Fruit fly (Drosophila melanogaster): ENCODE measurements around the gene CG6650.
A peak's percentile ranks its signal among the peaks of the same experiment; 100 is the strongest.

Gene CG6650

DNA sequence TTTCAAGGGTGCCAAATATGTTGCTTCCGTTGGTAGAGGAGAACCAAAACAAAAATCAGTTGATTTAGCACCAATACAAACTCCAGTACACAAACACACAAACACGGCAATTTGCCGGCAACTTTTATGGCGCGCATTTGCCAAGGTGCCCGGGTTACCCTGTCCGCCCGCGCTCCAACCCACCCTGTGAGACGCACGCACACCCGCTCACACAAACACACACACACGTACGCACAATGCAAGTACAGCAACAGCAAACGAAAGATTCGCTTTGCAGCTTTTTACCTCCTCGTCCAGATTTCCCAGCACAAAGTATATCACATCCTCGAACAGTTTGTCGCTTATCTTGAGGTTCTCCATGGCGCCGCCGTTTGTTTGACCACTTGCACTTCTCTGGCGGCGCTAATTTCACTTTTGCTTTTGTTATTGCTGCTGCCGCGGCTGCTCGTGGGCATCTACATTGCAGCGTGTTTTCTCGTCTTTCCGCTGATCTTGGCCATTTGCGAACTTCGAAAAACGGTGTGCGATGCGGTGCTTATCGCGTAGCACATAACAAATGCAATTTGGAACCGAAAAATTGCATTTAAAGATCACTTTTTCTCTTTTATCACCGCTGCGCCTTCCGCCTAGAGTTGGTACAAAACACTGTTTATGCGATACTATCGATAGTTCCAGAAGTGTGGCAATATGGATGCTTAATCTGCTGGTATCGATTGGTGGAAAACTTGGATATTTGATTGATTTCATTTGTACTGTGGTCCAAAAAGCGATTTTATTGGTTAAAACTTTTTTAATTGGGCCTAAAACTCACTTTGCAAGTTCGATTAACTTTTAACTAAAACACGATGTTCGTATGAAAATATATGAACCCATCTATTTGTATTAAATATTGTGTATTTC is 2.5 kb upstream of the CG6650 start, which contains the start of gene Ptip (continued):
- TF ChIP-seq Med (GFP tag) (peak; percentile 92), lbe (GFP tag; optimal IDR thresholded peaks at IDR 0.05) (no peak), CG13624 (GFP tag; optimal IDR thresholded peaks at IDR 0.05) (peak; percentile 40), CG17186 (GFP tag; optimal IDR thresholded peaks at IDR 0.05) (peak; percentile 26), CG11398 (GFP tag; optimal IDR thresholded peaks at IDR 0.05) (peak; percentile 69), CG8388 (GFP tag; optimal IDR thresholded peaks at IDR 0.05) (no peak), scrt (GFP tag; optimal IDR thresholded peaks at IDR 0.05) (peak; percentile 41), tgo (GFP tag; IDR thresholded peaks at IDR 0.05) (no peak), jigr1 (GFP tag; IDR thresholded peaks at IDR 0.05) (no peak), Lpt (GFP tag; optimal IDR thresholded peaks at IDR 0.05) (no peak), bab2 (GFP tag; optimal IDR thresholded peaks at IDR 0.05) (no peak), CG4854 (GFP tag; optimal IDR thresholded peaks at IDR 0.05) (no peak), Oli (tag; optimal IDR thresholded peaks at IDR 0.05) (no peak), Asciz (GFP tag; optimal IDR thresholded peaks at IDR 0.05) (no peak), ac (GFP tag; optimal IDR thresholded peaks at IDR 0.05) (no peak), CG17568 (GFP tag; optimal IDR thresholded peaks at IDR 0.05) (no peak), CG18011 (GFP tag; optimal IDR thresholded peaks at IDR 0.05) (no peak), vnd (GFP tag; IDR thresholded peaks at IDR 0.05; ENCODE audit: partially characterized antibody) (peak; percentile 96), Dp (GFP tag; optimal IDR thresholded peaks at IDR 0.05) (peak; percentile 83), CG7372 (GFP tag; IDR thresholded peaks at IDR 0.05) (no peak), rib (GFP tag; IDR thresholded peaks at IDR 0.05) (peak; percentile 53), psq (GFP tag; optimal IDR thresholded peaks at IDR 0.05) (no peak), Atf6 (GFP tag; IDR thresholded peaks at IDR 0.05) (no peak), tx (GFP tag; optimal IDR thresholded peaks at IDR 0.05) (no peak), shn (GFP tag; optimal IDR thresholded peaks at IDR 0.05) (peak; percentile 16), CG3281 (GFP tag; optimal IDR thresholded peaks at IDR 0.05) (no peak), Dll (GFP tag; IDR thresholded peaks at IDR 0.05; ENCODE audit: partially characterized antibody) (peak; percentile 91), Myb (GFP tag; optimal IDR thresholded peaks at IDR 0.05) (peak; percentile 58), CG8944 (GFP tag; optimal IDR thresholded peaks at IDR 0.05) (no peak), CG3847 (GFP tag; IDR thresholded peaks at IDR 0.05) (0 out of 2 replicates have a peak, but pooled peaks have one; percentile 26), gsb (GFP tag; IDR thresholded peaks at IDR 0.05) (no peak), NFAT (GFP tag; IDR thresholded peaks at IDR 0.05) (peak; percentile 66), fd102C (GFP tag; optimal IDR thresholded peaks at IDR 0.05) (no peak), hkb (optimal IDR thresholded peaks at IDR 0.05) (no peak), hkb (GFP tag; IDR thresholded peaks at IDR 0.05) (peak; percentile 67), grn (GFP tag; optimal IDR thresholded peaks at IDR 0.05) (no peak), dati (GFP tag; IDR thresholded peaks at IDR 0.05) (no peak), Hmr (GFP tag; optimal IDR thresholded peaks at IDR 0.05) (peak; percentile 54), dpn (GFP tag; optimal IDR thresholded peaks at IDR 0.05) (peak; percentile 12 to 16), en (GFP tag; optimal IDR thresholded peaks at IDR 0.05) (no peak), NC2β (GFP tag; optimal IDR thresholded peaks at IDR 0.05) (no peak), MTF-1 (GFP tag; optimal IDR thresholded peaks at IDR 0.05; ENCODE audit: borderline replicate concordance) (peak; percentile 79), Trl (optimal IDR thresholded peaks at IDR 0.05) (no peak), Trl (GFP tag; optimal IDR thresholded peaks at IDR 0.05) (no peak), CG2199 (GFP tag; IDR thresholded peaks at IDR 0.05) (no peak), CG17829 (tag; optimal IDR thresholded peaks at IDR 0.05) (peak; percentile 11), gro (GFP tag; optimal IDR thresholded peaks at IDR 0.05) (peak; percentile 55), wek (GFP tag; optimal IDR thresholded peaks at IDR 0.05) (peak; percentile 80), stc (GFP tag; IDR thresholded peaks at IDR 0.05) (no peak; the same call in 1 of the 2 replicates), Neu2 (GFP tag; optimal IDR thresholded peaks at IDR 0.05; ENCODE audit: borderline replicate concordance) (no peak)

Data from whole organism, embryonic.